Worm (Caenorhabditis elegans) whole organism, L3 larva: Measurements from ENCODE around the gene lcmt-1.

ENCODE experiments used
- ama-1 ChIP-seq: fragments of 150-350 bp; optimal IDR thresholded peaks from 2 replicates; lab custom pipeline; 2018
- elt-1 ChIP-seq: fragments of 150-350 bp; optimal IDR thresholded peaks from 2 replicates; lab custom pipeline; 2014; ENCODE audit warnings: missing biosample characterization, missing genetic modification characterization
- elt-2 ChIP-seq: sonication (generic microtip); optimal IDR thresholded peaks from 2 replicates; lab custom pipeline; 2016; ENCODE audit warnings: missing genetic modification reagents, mild to moderate bottlenecking, missing genetic modification characterization, missing compliant biosample characterization
- fos-1 ChIP-seq: fragments of 150-350 bp; optimal IDR thresholded peaks from 2 replicates; lab custom pipeline; 2014; ENCODE audit warnings: missing biosample characterization, missing genetic modification characterization
- hmg-11 ChIP-seq: sonication (generic microtip); optimal IDR thresholded peaks from 2 replicates; lab custom pipeline; 2016; ENCODE audit warnings: missing genetic modification characterization, missing compliant biosample characterization
- mml-1 ChIP-seq: fragments of 150-350 bp; sonication (generic microtip); optimal IDR thresholded peaks from 3 replicates; lab custom pipeline; 2014; ENCODE audit warnings: missing biosample characterization, missing genetic modification characterization
- nfya-1 ChIP-seq: sonication (generic microtip); optimal IDR thresholded peaks from 2 replicates; lab custom pipeline; 2017; ENCODE audit warnings: missing genetic modification characterization, mild to moderate bottlenecking, missing compliant biosample characterization, antibody characterized with exemption, moderate library complexity; ENCODE audit not compliant: insufficient read depth
- nhr-12 ChIP-seq: fragments of 150-350 bp; optimal IDR thresholded peaks from 2 replicates; lab custom pipeline; 2014; ENCODE audit warnings: missing biosample characterization, missing genetic modification characterization
- nhr-23 ChIP-seq: fragments of 150-350 bp; optimal IDR thresholded peaks from 2 replicates; lab custom pipeline; 2014; ENCODE audit warnings: missing biosample characterization, missing genetic modification reagents, missing genetic modification characterization
- nhr-237 ChIP-seq: fragments of 150-350 bp; optimal IDR thresholded peaks from 2 replicates; lab custom pipeline; 2014; ENCODE audit warnings: missing biosample characterization, missing genetic modification characterization
- nhr-67 ChIP-seq: fragments of 150-350 bp; optimal IDR thresholded peaks from 2 replicates; lab custom pipeline; 2014; ENCODE audit warnings: missing biosample characterization, missing genetic modification characterization
- unc-62 ChIP-seq: fragments of 150-350 bp; sonication (generic microtip); optimal IDR thresholded peaks from 4 replicates; lab custom pipeline; 2014; ENCODE audit warnings: missing biosample characterization, missing genetic modification reagents, missing genetic modification characterization
- ztf-11 ChIP-seq: fragments of 150-350 bp; optimal IDR thresholded peaks from 2 replicates; lab custom pipeline; 2014; ENCODE audit warnings: missing biosample characterization, missing genetic modification characterization
- ztf-4 ChIP-seq: fragments of 150-350 bp; optimal IDR thresholded peaks from 2 replicates; lab custom pipeline; 2014; ENCODE audit warnings: missing biosample characterization, missing genetic modification characterization

The lcmt-1 gene

DNA sequence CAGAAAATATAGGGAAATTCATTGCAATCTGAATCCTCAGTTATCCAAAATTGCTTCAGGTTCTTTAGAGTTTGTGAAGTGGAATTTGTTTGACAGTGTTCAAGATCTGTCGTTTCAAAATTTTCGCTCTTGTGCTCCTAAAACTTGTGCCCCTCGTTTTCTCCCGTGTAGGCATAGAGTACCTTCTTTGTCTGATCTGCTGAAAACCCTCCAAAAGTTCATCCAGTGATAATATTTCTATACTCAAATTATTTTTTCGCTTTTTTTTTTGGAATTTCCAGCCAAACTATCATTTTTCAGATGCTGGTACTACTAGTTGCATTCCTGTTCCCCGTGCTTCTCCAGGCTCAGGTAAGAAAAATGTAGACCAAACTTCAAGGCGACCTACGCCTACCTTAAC is 51.2 kb downstream of the lcmt-1 start, which contains the start of gene R07E5.4:
Gene R07E5.4, plus strand, starts transcription at position 301 of the 400 bp plus-strand sequence.
- TF ChIP-seq hmg-11 (tag; lab: Kevin White, UChicago) (no peak), unc-62 (GFP tag; lab: Kevin White, UChicago) (no peak), nhr-67 (tag; lab: Kevin White, UChicago) (no peak), ztf-4 (tag; lab: Kevin White, UChicago) (no peak), ama-1 (lab: Kevin White, UChicago) (no peak), nhr-12 (tag; lab: Kevin White, UChicago) (no peak), elt-2 (tag; lab: Kevin White, UChicago) (no peak), nhr-237 (tag; lab: Kevin White, UChicago) (no peak), nhr-23 (tag; lab: Kevin White, UChicago) (no peak), mml-1 (tag; lab: Kevin White, UChicago) (no peak), fos-1 (tag; lab: Kevin White, UChicago) (no peak), nfya-1 (tag; lab: Kevin White, UChicago) (no peak), ztf-11 (tag; lab: Kevin White, UChicago) (no peak), elt-1 (no peak)
